Worm (Caenorhabditis elegans): ENCODE measurements around the gene atg-7.

Gene atg-7

DNA sequence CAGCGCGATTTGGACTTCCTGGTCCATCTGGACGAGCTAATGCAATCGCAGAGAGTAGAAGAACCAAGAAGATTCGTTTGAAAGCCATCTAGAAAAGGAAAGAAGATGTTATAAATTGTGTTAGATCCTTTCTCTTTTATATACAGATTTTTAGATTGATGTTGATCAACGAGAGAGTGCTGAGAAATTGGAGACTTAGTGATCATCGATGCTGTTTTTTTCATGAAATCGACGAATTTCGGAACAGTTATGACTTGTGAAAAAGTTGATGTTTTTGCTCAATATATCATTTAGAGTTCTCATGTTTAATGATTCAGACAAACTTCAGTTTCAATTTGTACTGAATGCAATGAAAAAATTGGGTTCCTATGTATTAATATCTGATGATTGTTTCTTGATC lies 21.8 kb upstream of the atg-7 start, which contains the start of gene srlf-17:
Gene srlf-17, minus strand, starts transcription at position 101 of the 400 bp plus-strand sequence.
- no peak for TF ChIP-seq lin-15B (tag; optimal IDR thresholded peaks at IDR 0.05)
- no peak for TF ChIP-seq nhr-11 (tag; optimal IDR thresholded peaks at IDR 0.05)
- no peak for TF ChIP-seq unc-39 (tag; optimal IDR thresholded peaks at IDR 0.05)
- no peak for TF ChIP-seq dve-1 (tag; optimal IDR thresholded peaks at IDR 0.05; ENCODE audit: insufficient read depth)
- TF ChIP-seq aly-2 (tag; optimal IDR thresholded peaks at IDR 0.05), result no peak
- no peak for TF ChIP-seq lin-29 (GFP tag; IDR thresholded peaks at IDR 0.05)
- TF ChIP-seq skn-1 (tag; optimal IDR thresholded peaks at IDR 0.05), result no peak
- TF ChIP-seq T26A8.4 (GFP tag; IDR thresholded peaks at IDR 0.05), result no peak

- TF ChIP-seq skn-1 (tag; optimal IDR thresholded peaks at IDR 0.05) (no peak), lin-39 (tag; optimal IDR thresholded peaks at IDR 0.05) (no peak), lin-1 (GFP tag; IDR thresholded peaks at IDR 0.05) (no peak), dpl-1 (GFP tag; optimal IDR thresholded peaks at IDR 0.05) (no peak), zip-11 (GFP tag; IDR thresholded peaks at IDR 0.05) (no peak), R02D3.7 (tag; optimal IDR thresholded peaks at IDR 0.05) (no peak), hif-1 (tag; optimal IDR thresholded peaks at IDR 0.05) (no peak), ceh-62 (tag; optimal IDR thresholded peaks at IDR 0.05) (no peak), snpc-1.2 (GFP tag; IDR thresholded peaks at IDR 0.05) (no peak), ceh-28 (tag; optimal IDR thresholded peaks at IDR 0.05) (no peak), dmd-9 (GFP tag; IDR thresholded peaks at IDR 0.05) (no peak), cey-2 (tag; optimal IDR thresholded peaks at IDR 0.05; ENCODE audit: borderline replicate concordance, insufficient read depth) (no peak), ctbp-1 (GFP tag; IDR thresholded peaks at IDR 0.05) (no peak), mdt-29 (GFP tag; IDR thresholded peaks at IDR 0.05) (no peak), F44E2.7 (GFP tag; IDR thresholded peaks at IDR 0.05) (no peak), nhr-76 (tag; optimal IDR thresholded peaks at IDR 0.05) (no peak), lin-13 (GFP tag; optimal IDR thresholded peaks at IDR 0.05) (no peak)
Observed at ce11 chrIV:11101383-11101782, 20.5 kb upstream of the atg-7 start, which contains the start of gene srlf-18. TSS of gene srlf-18 (minus strand) at chrIV:11101483.

DNA sequence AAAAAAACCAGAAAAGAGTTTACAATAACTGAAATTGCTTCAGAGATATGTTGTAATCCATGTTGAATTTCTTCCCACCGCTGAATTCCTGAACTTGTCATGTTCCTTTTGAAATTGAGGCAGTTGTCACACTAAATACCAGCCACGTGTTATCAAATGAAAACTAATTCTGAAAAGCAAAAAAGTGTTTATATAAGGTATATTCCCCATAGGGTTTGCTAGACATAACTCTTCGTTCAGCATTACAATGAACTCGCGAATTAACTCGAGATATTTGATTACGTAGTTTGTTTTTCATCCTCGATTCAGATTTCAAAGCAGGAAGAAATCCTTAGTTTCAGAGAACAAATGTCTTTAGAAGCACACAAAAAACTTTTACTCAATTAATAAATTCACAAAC lies 19.4 kb upstream of the atg-7 start, which contains the start of gene str-3:
Gene str-3, minus strand, starts transcription at position 101 of the 400 bp plus-strand sequence.
- TF ChIP-seq duxl-1 (tag; optimal IDR thresholded peaks at IDR 0.05; ENCODE audit: poor library complexity) (no peak), unc-62 (GFP tag; optimal IDR thresholded peaks at IDR 0.05 in 1 of 2) (peak in 1 of 2 experiments; percentile 33), unc-62 (tag; optimal IDR thresholded peaks at IDR 0.05) (no peak), ZK546.5 (tag; optimal IDR thresholded peaks at IDR 0.05) (no peak), egl-27 (tag; optimal IDR thresholded peaks at IDR 0.05) (no peak), T26A8.4 (GFP tag; IDR thresholded peaks at IDR 0.05) (no peak)

DNA sequence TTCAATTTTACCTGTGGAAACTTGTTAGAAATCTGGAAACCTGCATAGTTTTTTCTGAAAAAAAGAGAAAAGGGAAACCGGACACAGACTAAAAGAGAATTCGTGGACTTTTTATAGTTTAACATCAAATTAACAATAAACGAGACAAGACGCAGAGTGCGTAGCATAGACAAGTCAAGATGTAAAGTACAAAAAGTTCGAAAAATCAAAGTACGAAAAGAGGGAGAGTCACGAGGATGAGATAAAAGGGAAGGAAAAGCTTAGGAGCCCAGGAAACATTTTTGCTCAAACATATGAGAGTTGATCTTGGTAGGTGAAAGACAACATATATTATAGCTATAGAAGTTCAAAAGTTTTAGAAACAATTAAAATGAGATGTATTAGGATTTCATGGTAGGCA lies 16.9 kb upstream of the atg-7 start, which contains the start of gene M7.12:
Gene M7.12, minus strand, starts transcription at position 188 of the 400 bp plus-strand sequence.
- TF ChIP-seq ces-1 (GFP tag; optimal IDR thresholded peaks at IDR 0.05) (no peak), gei-8 (GFP tag; optimal IDR thresholded peaks at IDR 0.05) (no peak), T20F7.1 (GFP tag; optimal IDR thresholded peaks at IDR 0.05) (no peak), spr-1 (tag; optimal IDR thresholded peaks at IDR 0.05) (no peak), nhr-76 (tag; optimal IDR thresholded peaks at IDR 0.05) (peak; percentile 76), vab-7 (GFP tag; IDR thresholded peaks at IDR 0.05) (no peak), dmd-9 (GFP tag; IDR thresholded peaks at IDR 0.05) (no peak)

- no peak for TF ChIP-seq nhr-102 (tag; optimal IDR thresholded peaks at IDR 0.05)
- TF ChIP-seq aha-1 (tag), result peak; percentile 42
- TF ChIP-seq lsy-2 (tag; optimal IDR thresholded peaks at IDR 0.05), result peak in 1 of 2 experiments; percentile 24
- peak; percentile 86 for TF ChIP-seq fkh-10 (GFP tag; optimal IDR thresholded peaks at IDR 0.05)
- peak in 1 of 2 experiments; percentile 93 for TF ChIP-seq unc-62 (GFP tag; optimal IDR thresholded peaks at IDR 0.05 in 1 of 2)
- TF ChIP-seq unc-62 (tag; optimal IDR thresholded peaks at IDR 0.05), result no peak
- no peak for TF ChIP-seq madf-5 (GFP tag; IDR thresholded peaks at IDR 0.05)
Observed at ce11 chrIV:11094974-11095373, 14.1 kb upstream of the atg-7 start, which contains the start of gene M7.8. TSS of gene M7.8 (minus strand) at chrIV:11095085.

All from whole organism, L4 larva.